Worm (Caenorhabditis elegans) whole organism, mixed stage, embryonic: ENCODE data around the gene kin-34.

ENCODE experiments used
- M03D4.4 ChIP-seq: sonication (generic microtip); optimal IDR thresholded peaks from 2 replicates; lab custom pipeline; 2017; ENCODE audit warnings: mild to moderate bottlenecking, missing genetic modification characterization, missing compliant biosample characterization
- bed-3 ChIP-seq: fragments of 200-800 bp; sonication (Bioruptor generic); optimal IDR thresholded peaks from 3 replicates; lab custom pipeline; 2018; ENCODE audit warnings: mild to moderate bottlenecking, missing genetic modification characterization, moderate library complexity, missing compliant biosample characterization
- blmp-1 ChIP-seq: fragments of 150-350 bp; optimal IDR thresholded peaks from 2 replicates; lab custom pipeline; 2014; ENCODE audit warnings: missing biosample characterization, missing genetic modification characterization
- ceh-39 ChIP-seq: fragments of 150-350 bp; optimal IDR thresholded peaks from 2 replicates; lab custom pipeline; 2014; ENCODE audit warnings: missing biosample characterization, missing genetic modification characterization
- ceh-43 ChIP-seq: fragments of 200-800 bp; sonication (Bioruptor generic); optimal IDR thresholded peaks from 2 replicates; lab custom pipeline; 2018; ENCODE audit warnings: mild to moderate bottlenecking, missing genetic modification characterization, moderate library complexity, missing compliant biosample characterization
- ceh-83 ChIP-seq: fragments of 200-800 bp; sonication (Bioruptor generic); optimal IDR thresholded peaks from 2 replicates; lab custom pipeline; 2018; ENCODE audit warnings: mild to moderate bottlenecking, missing genetic modification characterization, missing compliant biosample characterization
- ces-1 ChIP-seq: fragments of 150-350 bp; optimal IDR thresholded peaks from 2 replicates; lab custom pipeline; 2014; ENCODE audit warnings: missing biosample characterization, missing genetic modification reagents, missing genetic modification characterization
- cnd-1 ChIP-seq: fragments of 200-800 bp; sonication (Bioruptor generic); optimal IDR thresholded peaks from 2 replicates; lab custom pipeline; 2018; ENCODE audit warnings: mild to moderate bottlenecking, missing genetic modification characterization, missing compliant biosample characterization
- drap-1 ChIP-seq: fragments of 200-800 bp; sonication (Bioruptor generic); optimal IDR thresholded peaks from 3 replicates; lab custom pipeline; 2018; ENCODE audit warnings: mild to moderate bottlenecking, missing genetic modification characterization, missing compliant biosample characterization
- elt-1 ChIP-seq: sonication (generic microtip); optimal IDR thresholded peaks from 2 replicates; lab custom pipeline; 2017; ENCODE audit warnings: missing genetic modification characterization, mild to moderate bottlenecking, missing compliant biosample characterization, antibody characterized with exemption, moderate library complexity, borderline replicate concordance; ENCODE audit not compliant: insufficient read depth
- elt-3 ChIP-seq: fragments of 150-350 bp; optimal IDR thresholded peaks from 2 replicates; lab custom pipeline; 2014; ENCODE audit warnings: missing biosample characterization, missing genetic modification characterization
- flh-1 ChIP-seq: fragments of 200-800 bp; sonication (Bioruptor generic); optimal IDR thresholded peaks from 2 replicates; lab custom pipeline; 2018; ENCODE audit warnings: mild to moderate bottlenecking, missing genetic modification characterization, moderate library complexity, missing compliant biosample characterization
- hlh-1 ChIP-seq: fragments of 150-350 bp; optimal IDR thresholded peaks from 2 replicates; lab custom pipeline; 2014; ENCODE audit warnings: missing biosample characterization, missing genetic modification reagents, missing genetic modification characterization
- lin-32 ChIP-seq: fragments of 200-800 bp; sonication (Bioruptor generic); optimal IDR thresholded peaks from 2 replicates; lab custom pipeline; 2018; ENCODE audit warnings: mild to moderate bottlenecking, missing genetic modification characterization, missing compliant biosample characterization
- lsy-2 ChIP-seq: fragments of 150-350 bp; optimal IDR thresholded peaks from 2 replicates; lab custom pipeline; 2014; ENCODE audit warnings: missing biosample characterization, missing genetic modification characterization
- mab-5 ChIP-seq: fragments of 150-350 bp; optimal IDR thresholded peaks from 2 replicates; lab custom pipeline; 2014; ENCODE audit warnings: missing biosample characterization, missing genetic modification characterization
- mep-1 ChIP-seq: fragments of 150-350 bp; optimal IDR thresholded peaks from 2 replicates; lab custom pipeline; 2017; ENCODE audit warnings: missing biosample characterization, missing genetic modification reagents, missing genetic modification characterization, inconsistent platforms
- mls-2 ChIP-seq: sonication (generic microtip); optimal IDR thresholded peaks from 2 replicates; lab custom pipeline; 2016; ENCODE audit warnings: mild to moderate bottlenecking, missing genetic modification characterization, moderate library complexity, missing compliant biosample characterization
- nhr-12 ChIP-seq: fragments of 150-350 bp; optimal IDR thresholded peaks from 2 replicates; lab custom pipeline; 2014; ENCODE audit warnings: missing biosample characterization, missing genetic modification characterization
- nhr-2 ChIP-seq: fragments of 150-350 bp; optimal IDR thresholded peaks from 2 replicates; lab custom pipeline; 2014; ENCODE audit warnings: missing biosample characterization, missing genetic modification characterization
- nhr-237 ChIP-seq: fragments of 150-350 bp; optimal IDR thresholded peaks from 2 replicates; lab custom pipeline; 2014; ENCODE audit warnings: missing biosample characterization, missing genetic modification characterization
- nhr-76 ChIP-seq: sonication (generic microtip); optimal IDR thresholded peaks from 2 replicates; lab custom pipeline; 2017; ENCODE audit warnings: missing biosample characterization, missing genetic modification characterization
- pha-4 ChIP-seq: fragments of 150-350 bp; optimal IDR thresholded peaks from 2 replicates; lab custom pipeline; 2018; ENCODE audit warnings: missing biosample characterization, missing genetic modification reagents, missing genetic modification characterization
- sem-2 ChIP-seq: fragments of 200-800 bp; sonication (Bioruptor generic); optimal IDR thresholded peaks from 2 replicates; lab custom pipeline; 2018; ENCODE audit warnings: mild to moderate bottlenecking, missing genetic modification characterization, missing compliant biosample characterization
- snpc-4 ChIP-seq: fragments of 150-350 bp; optimal IDR thresholded peaks from 2 replicates; lab custom pipeline; 2014; ENCODE audit warnings: missing biosample characterization, missing genetic modification characterization
- sptf-1 ChIP-seq: sonication (generic microtip); optimal IDR thresholded peaks from 2 replicates; lab custom pipeline; 2017; ENCODE audit warnings: mild to moderate bottlenecking, missing genetic modification characterization, moderate library complexity, missing compliant biosample characterization
- tbx-8 ChIP-seq: fragments of 200-800 bp; sonication (Bioruptor generic); optimal IDR thresholded peaks from 2 replicates; lab custom pipeline; 2018; ENCODE audit warnings: mild to moderate bottlenecking, missing genetic modification characterization, moderate library complexity, missing compliant biosample characterization
- unc-120 ChIP-seq: sonication (generic microtip); optimal IDR thresholded peaks from 2 replicates; lab custom pipeline; 2017; ENCODE audit warnings: missing genetic modification characterization, missing compliant biosample characterization; ENCODE audit not compliant: poor library complexity, severe bottlenecking
- zip-8 ChIP-seq: fragments of 150-350 bp; optimal IDR thresholded peaks from 2 replicates; lab custom pipeline; 2014; ENCODE audit warnings: missing biosample characterization, missing genetic modification characterization

kin-34 gene

ce11 chrV:258730-259129, 12.7 kb upstream of the kin-34 start, which contains the start of gene nhr-204:
nhr-204 (minus strand) TSS chrV:258830.
- TF ChIP-seq nhr-2 (tag; lab: Kevin White, UChicago) (no peak), flh-1 (GFP tag; lab: Kevin White, UChicago) (no peak), mep-1 (tag; lab: Kevin White, UChicago) (no peak), unc-120 (tag; lab: Kevin White, UChicago) (no peak), sem-2 (GFP tag; lab: Kevin White, UChicago) (no peak), zip-8 (no peak), nhr-237 (tag; lab: Kevin White, UChicago) (no peak), sptf-1 (tag; lab: Kevin White, UChicago) (no peak), pha-4 (tag; lab: Kevin White, UChicago) (no peak), lsy-2 (tag; lab: Kevin White, UChicago) (no peak), blmp-1 (tag; lab: Kevin White, UChicago) (no peak), hlh-1 (tag; lab: Kevin White, UChicago) (no peak), mab-5 (no peak), bed-3 (GFP tag; lab: Kevin White, UChicago) (no peak), mls-2 (tag; lab: Kevin White, UChicago) (no peak), ceh-39 (no peak)

- no peak for TF ChIP-seq M03D4.4 (tag; lab: Kevin White, UChicago)
- TF ChIP-seq hlh-1 (tag; lab: Kevin White, UChicago) = no peak
- TF ChIP-seq bed-3 (GFP tag; lab: Kevin White, UChicago) = no peak
- TF ChIP-seq nhr-12 (tag; lab: Kevin White, UChicago) = no peak
- no peak for TF ChIP-seq zip-8
- no peak for TF ChIP-seq lin-32
- no peak for TF ChIP-seq pha-4 (tag; lab: Kevin White, UChicago)
- TF ChIP-seq mep-1 (tag; lab: Kevin White, UChicago) = no peak
- no peak for TF ChIP-seq blmp-1 (tag; lab: Kevin White, UChicago)
These were observed 8.6 kb upstream of the kin-34 start, which contains the start of gene str-121 for ce11 chrV:254591-254990. str-121 (minus strand) TSS chrV:254691.

ce11 chrV:251652-252051, 5.7 kb upstream of the kin-34 start, which contains the start of gene oac-39:
oac-39 (minus strand) TSS chrV:251752.
- TF ChIP-seq flh-1 (GFP tag; lab: Kevin White, UChicago) (no peak), elt-3 (tag; lab: Kevin White, UChicago) (no peak), nhr-12 (tag; lab: Kevin White, UChicago) (no peak), bed-3 (GFP tag; lab: Kevin White, UChicago) (no peak), cnd-1 (tag; lab: Kevin White, UChicago) (no peak), ceh-83 (GFP tag; lab: Kevin White, UChicago) (no peak)

ce11 chrV:248636-249035, 2.6 kb upstream of the kin-34 start:
- no peak for TF ChIP-seq nhr-12 (tag; lab: Kevin White, UChicago)
- TF ChIP-seq tbx-8 (GFP tag; lab: Kevin White, UChicago) = no peak
- TF ChIP-seq hlh-1 (tag; lab: Kevin White, UChicago) = no peak
- no peak for TF ChIP-seq snpc-4 (tag; lab: Kevin White, UChicago)
- TF ChIP-seq ces-1 (GFP tag; lab: Kevin White, UChicago) = no peak
- TF ChIP-seq elt-3 (tag; lab: Kevin White, UChicago) = no peak
- no peak for TF ChIP-seq drap-1 (GFP tag; lab: Kevin White, UChicago)
- TF ChIP-seq mab-5 = no peak
- TF ChIP-seq nhr-76 (tag; lab: Kevin White, UChicago) = no peak
- TF ChIP-seq ceh-83 (GFP tag; lab: Kevin White, UChicago) = no peak
- TF ChIP-seq M03D4.4 (tag; lab: Kevin White, UChicago) = no peak
- no peak for TF ChIP-seq cnd-1 (tag; lab: Kevin White, UChicago)
- TF ChIP-seq ceh-43 = no peak
- no peak for TF ChIP-seq unc-120 (tag; lab: Kevin White, UChicago)
- TF ChIP-seq bed-3 (GFP tag; lab: Kevin White, UChicago) = no peak
- no peak for TF ChIP-seq lsy-2 (tag; lab: Kevin White, UChicago)
- no peak for TF ChIP-seq sem-2 (GFP tag; lab: Kevin White, UChicago)
- TF ChIP-seq nhr-2 (tag; lab: Kevin White, UChicago) = no peak
- TF ChIP-seq mls-2 (tag; lab: Kevin White, UChicago) = no peak
- no peak for TF ChIP-seq elt-1

- TF ChIP-seq cnd-1 (tag; lab: Kevin White, UChicago) (no peak), ces-1 (GFP tag; lab: Kevin White, UChicago) (no peak), M03D4.4 (tag; lab: Kevin White, UChicago) (no peak), lsy-2 (tag; lab: Kevin White, UChicago) (no peak)
These were observed 1.6 kb upstream of the kin-34 start for ce11 chrV:247576-247975.
